Worm (Caenorhabditis elegans): ENCODE results near the gene fox-1.

DNA sequence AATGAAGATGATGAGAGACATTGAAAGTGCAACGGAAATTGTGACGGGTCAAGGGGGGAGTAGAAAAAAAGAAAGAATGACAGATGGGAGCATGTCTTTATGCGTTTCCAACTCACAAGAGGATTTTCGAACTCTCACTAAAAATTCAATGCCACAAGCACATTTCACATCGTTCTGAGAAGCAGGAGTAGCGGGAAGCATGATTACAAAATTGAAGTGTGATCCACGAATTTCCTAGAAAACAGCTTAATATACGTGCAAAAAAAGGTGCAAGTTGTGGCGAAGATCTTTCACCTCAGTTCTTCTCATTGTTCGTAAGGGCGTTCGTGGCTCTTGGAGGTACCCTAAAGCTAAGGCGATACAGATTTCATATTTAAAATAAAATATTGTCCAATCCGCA lies 47.0 kb upstream of the fox-1 start:
- TF ChIP-seq unc-62 (GFP tag; optimal IDR thresholded peaks at IDR 0.05) (no peak), elt-3 (tag; optimal IDR thresholded peaks at IDR 0.05) (no peak), nhr-28 (tag; optimal IDR thresholded peaks at IDR 0.05) (no peak), rnt-1 (tag; optimal IDR thresholded peaks at IDR 0.05) (no peak), fkh-10 (GFP tag; optimal IDR thresholded peaks at IDR 0.05) (no peak), tbx-2 (tag; optimal IDR thresholded peaks at IDR 0.05) (no peak), lin-15B (tag; optimal IDR thresholded peaks at IDR 0.05) (no peak), mep-1 (tag; optimal IDR thresholded peaks at IDR 0.05) (no peak), nhr-90 (tag; optimal IDR thresholded peaks at IDR 0.05; ENCODE audit: poor library complexity) (no peak)

Measured in whole organism, L1 larva.